Worm (Caenorhabditis elegans): ENCODE results near the gene arrd-28.

Gene arrd-28

DNA sequence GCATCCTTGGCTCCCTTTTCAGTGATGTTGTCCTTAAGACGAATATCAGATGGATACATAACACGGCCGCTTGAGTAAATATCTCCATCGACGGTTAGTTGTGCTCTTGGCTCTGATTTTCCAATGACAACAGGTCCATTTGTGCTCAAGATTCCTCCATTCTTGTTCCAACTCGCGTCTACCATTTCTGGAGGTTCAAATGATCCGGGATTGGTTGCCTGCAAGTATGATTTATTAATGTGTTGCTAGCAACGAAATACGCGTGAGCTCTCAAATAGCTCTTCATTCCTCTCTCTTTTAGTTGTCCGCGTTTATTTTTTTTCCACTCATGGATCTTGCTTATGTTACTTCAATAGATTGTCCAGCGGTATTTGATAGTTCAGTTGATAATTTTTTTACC is at the start of gene arrd-28:
Gene arrd-28, plus strand, starts transcription at position 301 of the 400 bp plus-strand sequence.
- no peak for TF ChIP-seq hmg-4 (GFP tag; optimal IDR thresholded peaks at IDR 0.05)
- no peak for TF ChIP-seq F13C5.2 (tag; optimal IDR thresholded peaks at IDR 0.05)
- TF ChIP-seq sea-1 (GFP tag; conservative IDR thresholded peaks at IDR 0.05), result no peak
- TF ChIP-seq ets-7 (tag; optimal IDR thresholded peaks at IDR 0.05), result no peak

DNA sequence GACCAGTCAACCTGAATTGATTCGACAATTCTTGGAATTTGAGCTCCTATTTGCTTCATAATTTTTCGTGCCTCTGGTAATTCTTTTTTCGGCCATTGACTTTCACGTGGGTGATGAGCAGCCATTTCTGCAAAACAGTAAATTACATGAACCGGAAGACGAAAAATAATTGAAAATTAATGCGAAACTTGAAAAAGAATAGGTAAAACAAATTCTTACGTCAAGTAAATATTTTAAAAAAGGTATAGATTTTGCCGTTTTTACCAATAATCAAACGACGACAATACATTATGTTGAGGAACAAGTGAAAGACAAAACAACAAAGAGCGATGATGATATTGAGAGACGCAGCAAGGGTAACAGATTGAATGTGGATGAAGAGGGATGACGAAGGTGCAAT is 45.3 kb upstream of the arrd-28 start, which contains the start of gene moc-1:
Gene moc-1, minus strand, starts transcription at position 127 of the 400 bp plus-strand sequence.
- no peak for TF ChIP-seq B0310.2 (tag; optimal IDR thresholded peaks at IDR 0.05)
- TF ChIP-seq sea-1 (GFP tag; conservative IDR thresholded peaks at IDR 0.05), result no peak
- no peak for TF ChIP-seq tra-4 (tag; optimal IDR thresholded peaks at IDR 0.05)
- no peak for TF ChIP-seq tbx-37 (GFP tag; conservative IDR thresholded peaks at IDR 0.05)
- no peak for TF ChIP-seq hmg-4 (GFP tag; optimal IDR thresholded peaks at IDR 0.05)
- TF ChIP-seq hmbx-1 (tag; optimal IDR thresholded peaks at IDR 0.05), result no peak
- TF ChIP-seq tbx-11 (GFP tag; IDR thresholded peaks at IDR 0.05), result no peak
- no peak for TF ChIP-seq ama-1 (optimal IDR thresholded peaks at IDR 0.05)
- no peak for TF ChIP-seq hnd-1 (tag; optimal IDR thresholded peaks at IDR 0.05)
- TF ChIP-seq ceh-36 (tag; optimal IDR thresholded peaks at IDR 0.05), result no peak

DNA sequence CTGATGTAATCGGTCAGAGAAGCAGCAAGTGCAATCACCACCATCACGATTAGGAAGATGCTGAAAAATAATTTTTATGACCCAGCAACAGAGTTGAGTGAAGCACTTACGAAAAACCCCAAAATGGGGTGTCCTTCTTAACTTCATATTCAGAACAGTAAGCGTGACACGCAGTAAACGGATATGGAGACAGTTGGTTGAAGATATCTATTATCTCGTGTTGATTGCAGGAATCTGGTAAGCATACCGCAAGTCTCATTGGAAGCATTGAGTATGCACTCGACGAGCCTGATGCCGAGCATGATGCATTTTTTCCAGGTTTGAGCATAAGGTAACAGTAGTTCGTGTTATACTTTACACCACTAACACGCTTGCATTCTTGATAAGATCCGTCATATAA is 42.5 kb upstream of the arrd-28 start:
- TF ChIP-seq ceh-13 (GFP tag; optimal IDR thresholded peaks at IDR 0.05), result no peak
- TF ChIP-seq scrt-1 (GFP tag; IDR thresholded peaks at IDR 0.05), result no peak
- TF ChIP-seq hmbx-1 (tag; optimal IDR thresholded peaks at IDR 0.05), result no peak
- no peak for TF ChIP-seq sea-1 (GFP tag; conservative IDR thresholded peaks at IDR 0.05)
- no peak for TF ChIP-seq tbx-11 (GFP tag; IDR thresholded peaks at IDR 0.05)
- TF ChIP-seq B0310.2 (tag; optimal IDR thresholded peaks at IDR 0.05), result no peak
- no peak for TF ChIP-seq hnd-1 (tag; optimal IDR thresholded peaks at IDR 0.05)
- TF ChIP-seq ama-1 (optimal IDR thresholded peaks at IDR 0.05), result no peak
- no peak for TF ChIP-seq pes-1 (GFP tag; IDR thresholded peaks at IDR 0.05)
- TF ChIP-seq ceh-36 (tag; optimal IDR thresholded peaks at IDR 0.05), result no peak
- TF ChIP-seq ets-7 (tag; optimal IDR thresholded peaks at IDR 0.05), result no peak
- no peak for TF ChIP-seq aly-1 (tag; optimal IDR thresholded peaks at IDR 0.05)
- TF ChIP-seq F13C5.2 (tag; optimal IDR thresholded peaks at IDR 0.05), result no peak
- no peak for TF ChIP-seq flt-1 (GFP tag; IDR thresholded peaks at IDR 0.05)
- TF ChIP-seq tra-4 (tag; optimal IDR thresholded peaks at IDR 0.05), result no peak

DNA sequence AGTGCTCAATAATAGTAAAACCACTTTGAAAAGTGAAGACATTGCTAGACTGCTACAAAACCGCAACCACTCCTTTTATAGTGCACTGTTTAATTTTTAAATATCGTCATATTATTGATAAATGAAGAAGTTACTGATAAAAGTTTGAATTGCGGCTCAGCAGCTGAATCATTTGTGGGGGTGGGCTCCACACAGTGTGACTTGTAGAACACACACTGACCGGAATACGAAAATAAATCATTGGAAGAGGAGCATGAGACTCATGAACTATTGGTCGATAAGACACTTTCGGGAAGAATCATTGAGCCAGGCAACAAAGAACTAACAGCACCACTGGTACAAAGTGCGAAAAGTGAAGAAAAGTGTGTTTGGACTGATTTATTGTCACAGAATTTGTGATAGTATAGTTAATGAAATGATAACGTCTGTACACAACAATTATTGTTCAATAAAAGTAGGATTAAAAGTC is 41.8 kb upstream of the arrd-28 start, which contains the start of gene oac-14:
Gene oac-14, minus strand, starts transcription at position 51 of the 469 bp plus-strand sequence.
- TF ChIP-seq F13C5.2 (tag; optimal IDR thresholded peaks at IDR 0.05) (no peak), tbx-11 (GFP tag; IDR thresholded peaks at IDR 0.05) (no peak), tbx-37 (GFP tag; conservative IDR thresholded peaks at IDR 0.05) (no peak), ama-1 (optimal IDR thresholded peaks at IDR 0.05) (no peak), ceh-36 (tag; optimal IDR thresholded peaks at IDR 0.05) (no peak), hmg-4 (GFP tag; optimal IDR thresholded peaks at IDR 0.05) (no peak), scrt-1 (GFP tag; IDR thresholded peaks at IDR 0.05) (no peak), sea-1 (GFP tag; conservative IDR thresholded peaks at IDR 0.05) (no peak), tra-4 (tag; optimal IDR thresholded peaks at IDR 0.05) (no peak), ets-7 (tag; optimal IDR thresholded peaks at IDR 0.05) (no peak), ceh-13 (GFP tag; optimal IDR thresholded peaks at IDR 0.05) (no peak), hmbx-1 (tag; optimal IDR thresholded peaks at IDR 0.05) (no peak), B0310.2 (tag; optimal IDR thresholded peaks at IDR 0.05) (no peak), flt-1 (GFP tag; IDR thresholded peaks at IDR 0.05) (no peak), pes-1 (GFP tag; IDR thresholded peaks at IDR 0.05) (no peak), aly-1 (tag; optimal IDR thresholded peaks at IDR 0.05) (no peak), hnd-1 (tag; optimal IDR thresholded peaks at IDR 0.05) (no peak)

DNA sequence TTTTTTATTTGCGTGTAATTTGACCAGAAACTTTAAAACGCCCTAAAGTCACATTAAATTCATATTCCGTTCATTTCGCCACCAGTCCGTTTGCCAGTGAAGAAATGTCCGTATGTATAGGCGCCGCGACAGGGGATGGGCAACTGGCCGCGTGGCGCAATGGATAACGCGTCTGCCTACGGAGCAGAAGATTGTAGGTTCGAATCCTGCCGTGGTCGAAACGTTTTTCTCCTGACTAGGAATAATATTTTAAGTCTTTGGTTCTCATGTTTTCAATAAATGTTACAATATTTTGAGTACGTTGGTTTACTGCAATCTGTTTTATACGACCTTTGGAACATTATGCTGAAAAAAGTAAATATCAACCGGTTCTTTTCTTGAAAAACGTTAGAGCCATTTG is 38.8 kb upstream of the arrd-28 start:
- TF ChIP-seq sea-1 (GFP tag; conservative IDR thresholded peaks at IDR 0.05), result 0 out of 2 replicates have a peak, but pooled peaks have one; percentile 35
- no peak for TF ChIP-seq F13C5.2 (tag; optimal IDR thresholded peaks at IDR 0.05)
- TF ChIP-seq ceh-36 (tag; optimal IDR thresholded peaks at IDR 0.05), result no peak
- TF ChIP-seq scrt-1 (GFP tag; IDR thresholded peaks at IDR 0.05), result peak; percentile 60; the same call in 1 of the 2 replicates
- peak; percentile 60 for TF ChIP-seq hmg-4 (GFP tag; optimal IDR thresholded peaks at IDR 0.05)
- TF ChIP-seq tbx-37 (GFP tag; conservative IDR thresholded peaks at IDR 0.05), result peak; percentile 33; the same call in 1 of the 2 replicates
- no peak for TF ChIP-seq tra-4 (tag; optimal IDR thresholded peaks at IDR 0.05)
- no peak for TF ChIP-seq hnd-1 (tag; optimal IDR thresholded peaks at IDR 0.05)

DNA sequence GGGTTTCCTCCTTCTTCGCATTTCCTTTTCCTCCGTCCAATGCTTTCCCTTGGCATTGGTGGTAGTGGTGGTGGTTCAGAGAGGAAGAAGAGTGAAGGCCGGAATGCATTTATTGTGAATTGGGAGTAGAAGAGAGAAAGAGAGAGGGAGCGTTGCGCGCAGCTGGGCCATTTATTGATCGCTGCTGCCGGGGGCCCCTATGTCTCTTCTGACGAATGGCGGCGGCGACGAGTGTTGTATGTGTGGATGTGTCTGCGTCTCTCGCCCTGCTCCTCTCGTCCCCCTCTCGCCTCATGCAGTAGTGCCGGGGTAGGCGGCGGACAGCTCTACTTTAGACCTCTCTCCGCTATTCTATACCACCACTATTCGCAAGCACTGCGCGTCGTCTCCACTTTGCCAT is 37.2 kb upstream of the arrd-28 start, which contains the start of gene unc-115:
Gene unc-115, plus strand, starts transcription at position 301 of the 400 bp plus-strand sequence.
- peak; percentile 82 for TF ChIP-seq F13C5.2 (tag; optimal IDR thresholded peaks at IDR 0.05)
- TF ChIP-seq B0310.2 (tag; optimal IDR thresholded peaks at IDR 0.05), result peak; percentile 6
- no peak for TF ChIP-seq pes-1 (GFP tag; IDR thresholded peaks at IDR 0.05)
- 0 out of 2 replicates have a peak, but pooled peaks have one; percentile 33 for TF ChIP-seq scrt-1 (GFP tag; IDR thresholded peaks at IDR 0.05)
- peak; percentile 75 for TF ChIP-seq aly-1 (tag; optimal IDR thresholded peaks at IDR 0.05)
- TF ChIP-seq hmg-4 (GFP tag; optimal IDR thresholded peaks at IDR 0.05), result peak; percentile 93
- TF ChIP-seq ama-1 (optimal IDR thresholded peaks at IDR 0.05), result no peak
- no peak for TF ChIP-seq ets-7 (tag; optimal IDR thresholded peaks at IDR 0.05)
- TF ChIP-seq sea-1 (GFP tag; conservative IDR thresholded peaks at IDR 0.05), result 0 out of 2 replicates have a peak, but pooled peaks have one; percentile 26

DNA sequence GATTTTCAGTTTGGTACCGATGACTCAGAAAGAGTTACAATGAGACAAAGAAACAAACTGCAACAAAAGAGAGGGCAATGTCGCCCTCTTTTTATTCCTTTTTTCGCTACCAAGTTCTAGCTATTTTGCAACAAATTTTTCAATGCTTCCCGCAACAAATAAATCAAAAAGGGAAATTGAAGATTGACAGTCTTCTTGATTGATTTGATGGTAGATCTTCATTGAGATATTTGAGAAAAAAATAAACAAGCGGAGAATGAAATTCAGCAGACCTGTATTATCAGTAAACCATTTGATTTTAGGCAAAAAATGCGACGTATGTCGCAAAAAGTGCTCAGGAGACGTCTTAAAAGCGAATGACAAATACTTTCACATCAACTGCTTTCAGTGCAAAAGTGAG is 36.6 kb upstream of the arrd-28 start:
- no peak for TF ChIP-seq tra-4 (tag; optimal IDR thresholded peaks at IDR 0.05)
- no peak for TF ChIP-seq B0310.2 (tag; optimal IDR thresholded peaks at IDR 0.05)
- TF ChIP-seq flt-1 (GFP tag; IDR thresholded peaks at IDR 0.05), result no peak
- no peak for TF ChIP-seq ets-7 (tag; optimal IDR thresholded peaks at IDR 0.05)
- no peak for TF ChIP-seq scrt-1 (GFP tag; IDR thresholded peaks at IDR 0.05)
